Worm (Caenorhabditis elegans) whole organism, young adult: Measurements from ENCODE around the gene W08G11.3.
"Not testable (repeated sequence)": the region's sequence is repeated elsewhere in the genome, so short reads cannot be mapped to it uniquely, and the experiment has no call there.

ENCODE experiments used
- B0035.1 ChIP-seq: sonication (generic microtip); optimal IDR thresholded peaks from 2 replicates; lab custom pipeline; 2016; ENCODE audit warnings: missing genetic modification characterization, mild to moderate bottlenecking, missing compliant biosample characterization, missing genotype, missing genetic modification reagents
- B0261.1 ChIP-seq: sonication (generic microtip); optimal IDR thresholded peaks from 2 replicates; lab custom pipeline; 2016; ENCODE audit warnings: mild to moderate bottlenecking, missing genetic modification characterization, moderate library complexity, missing compliant biosample characterization
- D2030.7 ChIP-seq: fragments of 200-800 bp; sonication (Bioruptor generic); IDR thresholded peaks from 2 replicates; pipeline ENCODE4 v1.3.6; 2022; ENCODE audit warnings: missing genetic modification reagents, missing genetic modification characterization, missing compliant biosample characterization
- F22D6.2 ChIP-seq: sonication (generic microtip); optimal IDR thresholded peaks from 2 replicates; lab custom pipeline; 2016; ENCODE audit warnings: mild to moderate bottlenecking, missing genetic modification characterization, missing compliant biosample characterization
- F33H1.4 ChIP-seq: fragments of 200-800 bp; sonication (Bioruptor generic); IDR thresholded peaks from 2 replicates; pipeline ENCODE4 v1.3.6; 2022; ENCODE audit warnings: missing genetic modification reagents, missing genetic modification characterization, missing compliant biosample characterization
- F49E8.2 ChIP-seq: sonication (generic microtip); optimal IDR thresholded peaks from 3 replicates; lab custom pipeline; 2017; ENCODE audit warnings: missing genetic modification characterization, mild to moderate bottlenecking, missing compliant biosample characterization, antibody characterized with exemption, moderate library complexity; ENCODE audit not compliant: insufficient read depth
- atf-7 ChIP-seq: sonication (generic microtip); optimal IDR thresholded peaks from 2 replicates; lab custom pipeline; 2017; ENCODE audit warnings: mild to moderate bottlenecking, missing genetic modification characterization, missing compliant biosample characterization
- attf-3 ChIP-seq: fragments of 200-800 bp; sonication (Bioruptor generic); conservative IDR thresholded peaks from 2 replicates; pipeline ENCODE4 v1.3.6; 2022; ENCODE audit warnings: missing genetic modification reagents, missing genetic modification characterization, missing compliant biosample characterization
- ccch-3 ChIP-seq: fragments of 200-800 bp; sonication (Bioruptor generic); optimal IDR thresholded peaks from 2 replicates; lab custom pipeline; 2018; ENCODE audit warnings: mild to moderate bottlenecking, missing genetic modification characterization, missing compliant biosample characterization
- cebp-1 ChIP-seq, 2 experiments: fragments of 200-800 bp in 1 of 2; sonication (Bioruptor generic) in 1 of 2; sonication (generic microtip) in 1 of 2; IDR thresholded peaks in 1 of 2; optimal IDR thresholded peaks in 1 of 2; 2 replicates each; pipeline versions ENCODE4 v1.3.6 to Lab custom; 2017 to 2022; ENCODE audit warnings: missing compliant biosample characterization in 2 of 2, missing genetic modification characterization in 2 of 2, mild to moderate bottlenecking in 1 of 2, missing genetic modification reagents in 1 of 2, moderate library complexity in 1 of 2
- cebp-2 ChIP-seq: fragments of 200-800 bp; sonication (Bioruptor generic); IDR thresholded peaks from 2 replicates; pipeline ENCODE4 v1.3.6; 2022; ENCODE audit warnings: missing genetic modification characterization, missing compliant biosample characterization
- die-1 ChIP-seq: sonication (generic microtip); optimal IDR thresholded peaks from 2 replicates; lab custom pipeline; 2016; ENCODE audit warnings: missing genotype, mild to moderate bottlenecking, missing genetic modification characterization, missing compliant biosample characterization
- dox-1 ChIP-seq: fragments of 200-800 bp; sonication (Bioruptor generic); IDR thresholded peaks from 2 replicates; pipeline ENCODE4 v1.3.6; 2022; ENCODE audit warnings: missing genetic modification reagents, missing genetic modification characterization, missing compliant biosample characterization
- dpl-1 ChIP-seq: fragments of 150-350 bp; optimal IDR thresholded peaks from 2 replicates; lab custom pipeline; 2014; ENCODE audit warnings: missing biosample characterization, missing genetic modification reagents, missing genetic modification characterization
- efl-1 ChIP-seq: fragments of 150-350 bp; optimal IDR thresholded peaks from 2 replicates; lab custom pipeline; 2014; ENCODE audit warnings: missing biosample characterization, missing genetic modification reagents, missing genetic modification characterization
- egrh-3 ChIP-seq: fragments of 200-800 bp; sonication (Bioruptor generic); IDR thresholded peaks from 2 replicates; pipeline ENCODE4 v1.3.6; 2022; ENCODE audit warnings: missing genetic modification reagents, missing genetic modification characterization, missing compliant biosample characterization
- ekl-4 ChIP-seq: fragments of 200-800 bp; sonication (Bioruptor generic); IDR thresholded peaks from 2 replicates; pipeline ENCODE4 v1.3.6; 2022; ENCODE audit warnings: missing genetic modification reagents, missing genetic modification characterization, missing compliant biosample characterization
- him-1 ChIP-seq: sonication (generic microtip); optimal IDR thresholded peaks from 2 replicates; lab custom pipeline; 2016; ENCODE audit warnings: missing genotype, missing genetic modification reagents, missing genetic modification characterization, missing compliant biosample characterization
- hlh-26 ChIP-seq: fragments of 200-800 bp; sonication (Bioruptor generic); conservative IDR thresholded peaks from 2 replicates; pipeline ENCODE4 v1.3.6; 2022; ENCODE audit warnings: missing genetic modification reagents, missing genetic modification characterization, missing compliant biosample characterization
- hmg-1.2 ChIP-seq: fragments of 200-800 bp; sonication (Bioruptor generic); IDR thresholded peaks from 2 replicates; pipeline ENCODE4 v1.3.6; 2022; ENCODE audit warnings: missing genetic modification reagents, missing genetic modification characterization, missing compliant biosample characterization
- hsf-1 ChIP-seq: fragments of 200-800 bp; sonication (Bioruptor generic); IDR thresholded peaks from 2 replicates; pipeline ENCODE4 v1.3.6; 2022; ENCODE audit warnings: missing genetic modification reagents, missing genetic modification characterization, missing compliant biosample characterization
- lin-26 ChIP-seq: fragments of 200-800 bp; sonication (Bioruptor generic); IDR thresholded peaks from 2 replicates; pipeline ENCODE4 v1.3.6; 2022; ENCODE audit warnings: missing genetic modification reagents, missing genetic modification characterization, missing compliant biosample characterization
- madf-10 ChIP-seq: sonication (generic microtip); optimal IDR thresholded peaks from 2 replicates; lab custom pipeline; 2016; ENCODE audit warnings: mild to moderate bottlenecking, missing genetic modification characterization, missing compliant biosample characterization
- mcd-1 ChIP-seq: fragments of 200-800 bp; sonication (Bioruptor generic); IDR thresholded peaks from 2 replicates; pipeline ENCODE4 v1.3.6; 2022; ENCODE audit warnings: missing genetic modification reagents, missing genetic modification characterization, missing compliant biosample characterization
- mel-28 ChIP-seq: sonication (generic microtip); optimal IDR thresholded peaks from 2 replicates; lab custom pipeline; 2016; ENCODE audit warnings: borderline replicate concordance, mild to moderate bottlenecking, missing genetic modification characterization, missing compliant biosample characterization
- mxl-1 ChIP-seq: sonication (generic microtip); optimal IDR thresholded peaks from 2 replicates; lab custom pipeline; 2016; ENCODE audit warnings: missing genetic modification characterization, missing compliant biosample characterization
- nhr-80 ChIP-seq: sonication (generic microtip); optimal IDR thresholded peaks from 2 replicates; lab custom pipeline; 2016; ENCODE audit warnings: missing genetic modification characterization, missing compliant biosample characterization
- nhr-90 ChIP-seq: sonication (generic microtip); optimal IDR thresholded peaks from 2 replicates; lab custom pipeline; 2016; ENCODE audit warnings: missing genotype, mild to moderate bottlenecking, missing genetic modification characterization, missing compliant biosample characterization
- pbrm-1 ChIP-seq: fragments of 200-800 bp; sonication (Bioruptor generic); IDR thresholded peaks from 2 replicates; pipeline ENCODE4 v1.3.6; 2022; ENCODE audit warnings: missing genetic modification reagents, missing genetic modification characterization, missing compliant biosample characterization
- rpc-1 ChIP-seq, 2 experiments: fragments of 150-350 bp in 1 of 2; sonication (generic microtip) in 1 of 2; optimal IDR thresholded peaks; 2 replicates each; lab custom pipeline; 2014 to 2018; ENCODE audit warnings: missing biosample characterization in 1 of 2, missing genetic modification characterization in 1 of 2, missing genetic modification reagents in 1 of 2, missing genotype in 1 of 2
- snpc-1.3 ChIP-seq: sonication (generic microtip); optimal IDR thresholded peaks from 2 replicates; lab custom pipeline; 2017; ENCODE audit warnings: missing genetic modification characterization, mild to moderate bottlenecking, missing compliant biosample characterization, antibody characterized with exemption, moderate library complexity, missing genotype, missing genetic modification reagents; ENCODE audit not compliant: insufficient read depth
- snpc-4 ChIP-seq, 5 experiments: fragments of 150-350 bp in 1 of 5; sonication (generic microtip) in 4 of 5; optimal IDR thresholded peaks; 2 replicates each; lab custom pipeline; 2014 to 2018; ENCODE audit warnings: missing genetic modification characterization in 5 of 5, missing biosample characterization in 3 of 5, antibody characterized with exemption in 2 of 5, mild to moderate bottlenecking in 2 of 5, missing compliant biosample characterization in 2 of 5, missing genotype in 2 of 5, moderate library complexity in 2 of 5, missing genetic modification reagents in 1 of 5
- tbp1 ChIP-seq: fragments of 200-800 bp; sonication (Bioruptor generic); optimal IDR thresholded peaks from 2 replicates; lab custom pipeline; 2018; ENCODE audit warnings: mild to moderate bottlenecking, missing genetic modification characterization, missing compliant biosample characterization
- tbx-9 ChIP-seq: sonication (generic microtip); optimal IDR thresholded peaks from 2 replicates; lab custom pipeline; 2016; ENCODE audit warnings: borderline replicate concordance, missing genetic modification characterization, inconsistent platforms, missing compliant biosample characterization
- zim-3 ChIP-seq: sonication (generic microtip); optimal IDR thresholded peaks from 2 replicates; lab custom pipeline; 2017; ENCODE audit warnings: mild to moderate bottlenecking, missing genetic modification characterization, moderate library complexity, missing compliant biosample characterization
- ztf-18 ChIP-seq: sonication (generic microtip); optimal IDR thresholded peaks from 2 replicates; lab custom pipeline; 2016; ENCODE audit warnings: missing genotype, mild to moderate bottlenecking, missing genetic modification characterization, missing compliant biosample characterization
- ztf-25 ChIP-seq: fragments of 200-800 bp; sonication (Bioruptor generic); IDR thresholded peaks from 2 replicates; pipeline ENCODE4 v1.3.6; 2022; ENCODE audit warnings: missing genetic modification reagents, missing genetic modification characterization, missing compliant biosample characterization

W08G11.3 gene

ce11 chrV:16338287-16339092 is 29.0 kb upstream of the W08G11.3 start, which contains the start of gene slc-9B.2 (continued):
- peak; percentile 69 for TF ChIP-seq nhr-80 (tag; lab: Kevin White, UChicago)
- peak; percentile 81; the same call in 1 of the 2 replicates for TF ChIP-seq lin-26
- TF ChIP-seq zim-3 (tag; lab: Kevin White, UChicago) = peak; percentile 53
- peak; percentile 2 for TF ChIP-seq efl-1
- TF ChIP-seq B0035.1 (tag; lab: Kevin White, UChicago) = peak; percentile 25
- peak; percentile 54 for TF ChIP-seq F49E8.2 (tag; lab: Kevin White, UChicago)
- peak; percentile 66 for TF ChIP-seq ekl-4 (GFP tag; lab: Robert Waterston, UW)

- peak; percentile 13 for TF ChIP-seq die-1
- 0 out of 2 replicates have a peak, but pooled peaks have one; percentile 17 for TF ChIP-seq egrh-3 (GFP tag; lab: Robert Waterston, UW)
- TF ChIP-seq ztf-18 (tag; lab: Kevin White, UChicago) = peak; percentile 34
- 0 out of 2 replicates have a peak, but pooled peaks have one; percentile 2 for TF ChIP-seq ztf-25
- peak; percentile 82 for TF ChIP-seq tbp1 (GFP tag; lab: Kevin White, UChicago)
- 0 out of 2 replicates have a peak, but pooled peaks have one; percentile 35 for TF ChIP-seq dox-1
- TF ChIP-seq hmg-1.2 = peak; percentile 33; the same call in 1 of the 2 replicates
- TF ChIP-seq mcd-1 (GFP tag; lab: Robert Waterston, UW) = 0 out of 2 replicates have a peak, but pooled peaks have one; percentile 40
- 0 out of 2 replicates have a peak, but pooled peaks have one; percentile 43 for TF ChIP-seq pbrm-1
- 0 out of 2 replicates have a peak, but pooled peaks have one; percentile 12 for TF ChIP-seq hsf-1 (GFP tag; lab: Robert Waterston, UW)
- 0 out of 2 replicates have a peak, but pooled peaks have one; percentile 34 for TF ChIP-seq D2030.7
- 0 out of 2 replicates have a peak, but pooled peaks have one; percentile 64 for TF ChIP-seq cebp-2
- TF ChIP-seq B0261.1 (tag; lab: Kevin White, UChicago) = peak; percentile 67
- TF ChIP-seq madf-10 (tag; lab: Kevin White, UChicago) = peak; percentile 10
- TF ChIP-seq rpc-1 (optimal IDR thresholded peaks at IDR 0.05; lab: Kevin White, UChicago) = peak; percentile 54
- TF ChIP-seq rpc-1 (tag; optimal IDR thresholded peaks at IDR 0.05; lab: Kevin White, UChicago) = peak; percentile 72
- TF ChIP-seq lin-26 = peak; percentile 36; the same call in 1 of the 2 replicates
- not testable (repeated sequence) for TF ChIP-seq snpc-4 (GFP tag; optimal IDR thresholded peaks at IDR 0.05; lab: Kevin White, UChicago)
- peak in 2 of 4 experiments; percentile 77 to 81 for TF ChIP-seq snpc-4 (tag; optimal IDR thresholded peaks at IDR 0.05; lab: Kevin White, UChicago)
- TF ChIP-seq nhr-90 = peak; percentile 10
- peak; percentile 0 for TF ChIP-seq F49E8.2 (tag; lab: Kevin White, UChicago)
Observed at ce11 chrV:16341497-16342257, 25.8 kb upstream of the W08G11.3 start.

- no peak for TF ChIP-seq F49E8.2 (tag; lab: Kevin White, UChicago)
- TF ChIP-seq dpl-1 = no peak
- TF ChIP-seq ccch-3 (GFP tag; lab: Kevin White, UChicago) = no peak
- peak; percentile 24 for TF ChIP-seq nhr-80 (tag; lab: Kevin White, UChicago)
Observed at ce11 chrV:16342258-16342618, 25.2 kb upstream of the W08G11.3 start, which contains the start of gene nhr-193. TSS of gene nhr-193 (plus strand) at chrV:16342308.

ce11 chrV:16346406-16347108 is 20.9 kb upstream of the W08G11.3 start, which contains the start of the genes W08G11.5 and W08G11.1:
TSS of gene W08G11.5 (minus strand) at chrV:16346506.
TSS of gene W08G11.1 (plus strand) at chrV:16347058.
- TF ChIP-seq F33H1.4 (GFP tag; lab: Robert Waterston, UW) = no peak
- no peak for TF ChIP-seq snpc-1.3 (tag; lab: Kevin White, UChicago)
- TF ChIP-seq mxl-1 (tag; lab: Kevin White, UChicago) = no peak
- TF ChIP-seq hsf-1 (GFP tag; lab: Robert Waterston, UW) = no peak
- TF ChIP-seq atf-7 (tag; lab: Kevin White, UChicago) = no peak
- TF ChIP-seq mel-28 (tag; lab: Kevin White, UChicago) = no peak
- TF ChIP-seq F22D6.2 (tag; lab: Kevin White, UChicago) = no peak
- no peak for TF ChIP-seq attf-3 (GFP tag; lab: Robert Waterston, UW)
- TF ChIP-seq madf-10 (tag; lab: Kevin White, UChicago) = no peak
- no peak for TF ChIP-seq tbx-9
- no peak for TF ChIP-seq him-1 (tag; lab: Kevin White, UChicago)
- no peak for TF ChIP-seq hlh-26 (GFP tag; lab: Robert Waterston, UW)
- no peak for TF ChIP-seq B0261.1 (tag; lab: Kevin White, UChicago)
- TF ChIP-seq cebp-1 (GFP tag; IDR thresholded peaks at IDR 0.05; lab: Robert Waterston, UW) = no peak
- TF ChIP-seq cebp-1 (tag; optimal IDR thresholded peaks at IDR 0.05; lab: Kevin White, UChicago) = no peak
